Worm (Caenorhabditis elegans) whole organism, L4 larva: ENCODE results near the gene T14G8.2.

Experiments
- F10B5.3 ChIP-seq: sonication (generic microtip); optimal IDR thresholded peaks from 2 replicates; lab custom pipeline; 2016; ENCODE audit warnings: mild to moderate bottlenecking, missing genetic modification characterization, missing compliant biosample characterization
- F26F4.8 ChIP-seq: fragments of 200-800 bp; sonication (Bioruptor generic); conservative IDR thresholded peaks from 2 replicates; pipeline ENCODE4 v1.3.6; 2022; ENCODE audit warnings: missing genetic modification characterization, missing compliant biosample characterization
- F44E2.7 ChIP-seq: fragments of 200-800 bp; sonication (Bioruptor generic); IDR thresholded peaks from 2 replicates; pipeline ENCODE4 v2.1.2; 2022; ENCODE audit warnings: missing genetic modification characterization, missing compliant biosample characterization
- T26A8.4 ChIP-seq: fragments of 200-800 bp; sonication (Bioruptor generic); IDR thresholded peaks from 2 replicates; pipeline ENCODE4 v1.3.6; 2022; ENCODE audit warnings: missing genetic modification characterization, missing compliant biosample characterization
- ZK337.2 ChIP-seq: fragments of 200-800 bp; sonication (Bioruptor generic); IDR thresholded peaks from 2 replicates; pipeline ENCODE4 v1.3.6; 2022; ENCODE audit warnings: missing genetic modification reagents, missing genetic modification characterization, missing compliant biosample characterization
- aha-1 ChIP-seq: fragments of 150-350 bp; peaks from one replicate; lab custom pipeline; 2014; ENCODE audit warnings: missing biosample characterization, missing genetic modification characterization
- aly-2 ChIP-seq: sonication (generic microtip); optimal IDR thresholded peaks from 2 replicates; lab custom pipeline; 2018; ENCODE audit warnings: missing biosample characterization, missing genetic modification characterization
- ama-1 ChIP-seq: fragments of 150-350 bp; optimal IDR thresholded peaks from 2 replicates; lab custom pipeline; 2014; ENCODE audit warnings: inconsistent platforms, mixed read lengths
- ceh-44 ChIP-seq: fragments of 200-800 bp; sonication (Bioruptor generic); IDR thresholded peaks from 2 replicates; pipeline ENCODE4 v1.3.6; 2022; ENCODE audit warnings: missing genetic modification reagents, missing genetic modification characterization, missing compliant biosample characterization
- ceh-62 ChIP-seq: sonication (generic microtip); optimal IDR thresholded peaks from 2 replicates; lab custom pipeline; 2017; ENCODE audit warnings: missing biosample characterization, missing genetic modification characterization
- ceh-82 ChIP-seq: sonication (generic microtip); optimal IDR thresholded peaks from 2 replicates; lab custom pipeline; 2017; ENCODE audit warnings: missing biosample characterization, missing genetic modification characterization
- ces-1 ChIP-seq: fragments of 150-350 bp; sonication (generic microtip); optimal IDR thresholded peaks from 4 replicates; lab custom pipeline; 2014; ENCODE audit warnings: missing biosample characterization, missing genetic modification reagents, missing genetic modification characterization
- daf-19 ChIP-seq: fragments of 200-800 bp; sonication (Bioruptor generic); conservative IDR thresholded peaks from 2 replicates; pipeline ENCODE4 v1.3.6; 2022; ENCODE audit warnings: missing genetic modification characterization, missing compliant biosample characterization
- dmd-6 ChIP-seq: fragments of 200-800 bp; sonication (Bioruptor generic); IDR thresholded peaks from 2 replicates; pipeline ENCODE4 v1.3.6; 2022; ENCODE audit warnings: missing genetic modification reagents, missing genetic modification characterization, missing compliant biosample characterization
- dpl-1 ChIP-seq: fragments of 150-350 bp; optimal IDR thresholded peaks from 2 replicates; lab custom pipeline; 2014; ENCODE audit warnings: missing biosample characterization, missing genetic modification reagents, missing genetic modification characterization
- duxl-1 ChIP-seq: sonication (generic microtip); optimal IDR thresholded peaks from 2 replicates; lab custom pipeline; 2016; ENCODE audit warnings: mild to moderate bottlenecking, missing genetic modification characterization, moderate library complexity, missing compliant biosample characterization; ENCODE audit not compliant: poor library complexity
- dve-1 ChIP-seq: sonication (generic microtip); optimal IDR thresholded peaks from 2 replicates; lab custom pipeline; 2017; ENCODE audit warnings: antibody characterized with exemption, mild to moderate bottlenecking, missing genetic modification characterization, missing compliant biosample characterization; ENCODE audit not compliant: insufficient read depth
- gei-8 ChIP-seq: fragments of 200-800 bp; sonication (Bioruptor generic); optimal IDR thresholded peaks from 2 replicates; lab custom pipeline; 2018; ENCODE audit warnings: mild to moderate bottlenecking, missing genetic modification characterization, missing compliant biosample characterization
- hif-1 ChIP-seq, 2 experiments: sonication (generic microtip); optimal IDR thresholded peaks; 2 replicates each; lab custom pipeline; 2016 to 2017; ENCODE audit warnings: missing compliant biosample characterization in 2 of 2, missing genetic modification characterization in 2 of 2, missing genetic modification reagents in 2 of 2, missing genotype in 2 of 2, mild to moderate bottlenecking in 1 of 2
- hlh-11 ChIP-seq: fragments of 200-800 bp; sonication (Bioruptor generic); optimal IDR thresholded peaks from 2 replicates; lab custom pipeline; 2018; ENCODE audit warnings: mild to moderate bottlenecking, missing genetic modification characterization, missing compliant biosample characterization
- hlh-30 ChIP-seq: sonication (generic microtip); optimal IDR thresholded peaks from 2 replicates; lab custom pipeline; 2017; ENCODE audit warnings: antibody characterized with exemption, mild to moderate bottlenecking, missing genetic modification characterization, missing compliant biosample characterization; ENCODE audit not compliant: insufficient read depth
- hmg-1.1 ChIP-seq: fragments of 200-800 bp; sonication (Bioruptor generic); IDR thresholded peaks from 2 replicates; pipeline ENCODE4 v1.3.6; 2022; ENCODE audit warnings: missing genetic modification reagents, missing genetic modification characterization, missing compliant biosample characterization
- lin-15B ChIP-seq: fragments of 150-350 bp; sonication (generic microtip); optimal IDR thresholded peaks from 3 replicates; lab custom pipeline; 2014; ENCODE audit warnings: missing biosample characterization, missing genetic modification characterization
- lin-29 ChIP-seq: fragments of 200-800 bp; sonication (Bioruptor generic); IDR thresholded peaks from 2 replicates; pipeline ENCODE4 v1.3.6; 2022; ENCODE audit warnings: missing genetic modification reagents, missing genetic modification characterization, missing compliant biosample characterization
- mdl-1 ChIP-seq, 2 experiments: fragments of 150-350 bp in 1 of 2; sonication (generic microtip) in 1 of 2; optimal IDR thresholded peaks; 2 replicates each; lab custom pipeline; 2014 to 2017; ENCODE audit warnings: missing biosample characterization in 2 of 2, missing genetic modification characterization in 2 of 2
- mdt-29 ChIP-seq: fragments of 200-800 bp; sonication (Bioruptor generic); IDR thresholded peaks from 2 replicates; pipeline ENCODE4 v1.3.6; 2022; ENCODE audit warnings: missing genetic modification reagents, missing genetic modification characterization, missing compliant biosample characterization
- mep-1 ChIP-seq: fragments of 150-350 bp; sonication (generic microtip); optimal IDR thresholded peaks from 3 replicates; lab custom pipeline; 2014; ENCODE audit warnings: missing biosample characterization, missing genetic modification characterization
- mxl-3 ChIP-seq: fragments of 200-800 bp; sonication (Bioruptor generic); optimal IDR thresholded peaks from 2 replicates; lab custom pipeline; 2018; ENCODE audit warnings: mild to moderate bottlenecking, missing genetic modification characterization, missing compliant biosample characterization
- nhr-10 ChIP-seq: fragments of 150-350 bp; optimal IDR thresholded peaks from 2 replicates; lab custom pipeline; 2014; ENCODE audit warnings: missing biosample characterization, missing genetic modification characterization
- nhr-11 ChIP-seq: fragments of 150-350 bp; optimal IDR thresholded peaks from 2 replicates; lab custom pipeline; 2014; ENCODE audit warnings: missing biosample characterization, missing genetic modification characterization
- nhr-237 ChIP-seq: sonication (generic microtip); optimal IDR thresholded peaks from 2 replicates; lab custom pipeline; 2017; ENCODE audit warnings: missing biosample characterization, missing genetic modification characterization
- nhr-28 ChIP-seq: fragments of 150-350 bp; optimal IDR thresholded peaks from 2 replicates; lab custom pipeline; 2014; ENCODE audit warnings: missing biosample characterization, missing genetic modification characterization
- nhr-41 ChIP-seq: fragments of 200-800 bp; sonication (Bioruptor generic); IDR thresholded peaks from 2 replicates; pipeline ENCODE4 v1.3.6; 2022; ENCODE audit warnings: missing genetic modification reagents, missing genetic modification characterization, missing compliant biosample characterization
- nhr-48 ChIP-seq: sonication (generic microtip); optimal IDR thresholded peaks from 2 replicates; lab custom pipeline; 2016; ENCODE audit warnings: mild to moderate bottlenecking, missing genetic modification characterization, missing compliant biosample characterization
- pqm-1 ChIP-seq: sonication (generic microtip); optimal IDR thresholded peaks from 2 replicates; lab custom pipeline; 2017; ENCODE audit warnings: missing biosample characterization, missing genetic modification characterization
- saeg-2 ChIP-seq: fragments of 200-800 bp; sonication (Bioruptor generic); IDR thresholded peaks from 2 replicates; pipeline ENCODE4 v1.3.6; 2022; ENCODE audit warnings: missing genetic modification reagents, missing genetic modification characterization, missing compliant biosample characterization
- set-16 ChIP-seq: fragments of 200-800 bp; sonication (Bioruptor generic); IDR thresholded peaks from 2 replicates; pipeline ENCODE4 v1.3.6; 2022; ENCODE audit warnings: missing genetic modification reagents, missing genetic modification characterization, missing compliant biosample characterization
- skn-1 ChIP-seq: fragments of 150-350 bp; optimal IDR thresholded peaks from 2 replicates; lab custom pipeline; 2014; ENCODE audit warnings: missing biosample characterization, missing genetic modification characterization
- snpc-1.2 ChIP-seq: fragments of 200-800 bp; sonication (Bioruptor generic); IDR thresholded peaks from 2 replicates; pipeline ENCODE4 v1.3.6; 2022; ENCODE audit warnings: missing genetic modification reagents, missing genetic modification characterization, missing compliant biosample characterization
- tra-1 ChIP-seq: fragments of 200-800 bp; sonication (Bioruptor generic); IDR thresholded peaks from 2 replicates; pipeline ENCODE4 v1.3.6; 2022; ENCODE audit warnings: missing genetic modification reagents, missing genetic modification characterization, missing compliant biosample characterization
- unc-130 ChIP-seq: sonication (generic microtip); optimal IDR thresholded peaks from 2 replicates; lab custom pipeline; 2016; ENCODE audit warnings: missing genetic modification reagents, missing genetic modification characterization, missing compliant biosample characterization
- vab-7 ChIP-seq: fragments of 200-800 bp; sonication (Bioruptor generic); IDR thresholded peaks from 2 replicates; pipeline ENCODE4 v1.3.6; 2022; ENCODE audit warnings: missing genetic modification reagents, missing genetic modification characterization, missing compliant biosample characterization
- zag-1 ChIP-seq: fragments of 150-350 bp; optimal IDR thresholded peaks from 2 replicates; lab custom pipeline; 2014; ENCODE audit warnings: missing biosample characterization, missing genetic modification characterization
- zfp-2 ChIP-seq: sonication (generic microtip); optimal IDR thresholded peaks from 2 replicates; lab custom pipeline; 2016; ENCODE audit warnings: mild to moderate bottlenecking, missing genetic modification characterization, missing compliant biosample characterization
- ztf-11 ChIP-seq: fragments of 150-350 bp; optimal IDR thresholded peaks from 2 replicates; lab custom pipeline; 2014; ENCODE audit warnings: missing biosample characterization, missing genetic modification characterization
- ztf-7 ChIP-seq: fragments of 150-350 bp; optimal IDR thresholded peaks from 2 replicates; lab custom pipeline; 2014; ENCODE audit warnings: missing biosample characterization, missing genetic modification characterization

Gene T14G8.2

DNA sequence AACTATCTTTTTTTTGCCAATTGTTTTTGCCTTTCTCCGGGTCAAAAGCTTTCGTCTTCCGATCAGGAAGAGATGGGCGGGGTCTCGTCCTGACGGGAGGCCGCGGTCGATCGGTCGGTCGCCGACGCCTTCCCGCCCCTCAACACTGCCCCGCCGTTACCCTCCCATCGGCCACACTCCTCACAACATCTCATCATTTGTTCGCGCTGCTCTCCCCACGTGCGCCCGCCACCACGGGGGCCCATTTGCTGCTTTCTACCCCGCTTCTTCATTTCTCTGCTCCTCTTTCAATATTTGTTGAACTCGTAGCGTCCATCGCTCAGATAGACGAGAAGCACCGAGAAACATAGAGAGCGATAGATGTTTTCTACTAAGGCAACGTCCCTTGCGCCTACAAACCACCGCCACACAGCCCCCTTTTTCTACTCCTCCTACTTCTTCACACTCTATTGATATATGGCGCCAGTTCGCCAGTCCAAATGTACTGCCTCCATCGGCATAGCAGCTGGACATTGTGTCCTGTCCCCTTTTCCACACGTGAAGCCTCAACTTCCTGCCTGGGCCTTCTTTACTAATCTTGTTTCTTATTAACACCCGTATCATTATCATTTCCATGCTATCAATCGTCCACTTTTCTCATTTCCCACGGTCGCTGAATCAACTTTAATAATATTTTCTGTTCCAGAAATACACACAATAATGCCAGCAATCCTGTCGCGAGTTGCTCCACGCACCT, 19.2 kb downstream of the T14G8.2 start, which contains the start of gene bcat-1 (continued):
- TF ChIP-seq mdt-29 (GFP tag; lab: Robert Waterston, UW) = no peak
- peak; percentile 88 to 97 for TF ChIP-seq mdl-1 (tag; optimal IDR thresholded peaks at IDR 0.05; lab: Kevin White, UChicago)
- TF ChIP-seq vab-7 (GFP tag; lab: Robert Waterston, UW) = peak; percentile 51; the same call in 1 of the 2 replicates
- TF ChIP-seq unc-130 = no peak
- no peak for TF ChIP-seq zag-1 (tag; lab: Kevin White, UChicago)
- peak; percentile 78 for TF ChIP-seq mep-1 (tag; lab: Kevin White, UChicago)
- TF ChIP-seq F10B5.3 = no peak
- TF ChIP-seq T26A8.4 (GFP tag; lab: Robert Waterston, UW) = no peak
- TF ChIP-seq nhr-237 (tag; lab: Kevin White, UChicago) = no peak
- TF ChIP-seq ZK337.2 (GFP tag; lab: Robert Waterston, UW) = no peak
- TF ChIP-seq nhr-11 (tag; lab: Kevin White, UChicago) = peak; percentile 66
- TF ChIP-seq zfp-2 = no peak
- no peak for TF ChIP-seq snpc-1.2 (GFP tag; lab: Robert Waterston, UW)
- no peak for TF ChIP-seq lin-15B (tag; lab: Kevin White, UChicago)
- TF ChIP-seq aha-1 (tag; lab: Kevin White, UChicago) = peak; percentile 98
- TF ChIP-seq nhr-48 (tag; lab: Kevin White, UChicago) = peak; percentile 28
- TF ChIP-seq hif-1 (tag; optimal IDR thresholded peaks at IDR 0.05; lab: Kevin White, UChicago) = peak in 1 of 2 experiments; percentile 72
- TF ChIP-seq duxl-1 (tag; lab: Kevin White, UChicago) = no peak
- no peak for TF ChIP-seq saeg-2
- TF ChIP-seq nhr-10 (tag; lab: Kevin White, UChicago) = peak; percentile 32
- no peak for TF ChIP-seq nhr-41 (GFP tag; lab: Robert Waterston, UW)
- TF ChIP-seq ztf-7 (tag; lab: Kevin White, UChicago) = no peak
- no peak for TF ChIP-seq aly-2 (tag; lab: Kevin White, UChicago)
- no peak for TF ChIP-seq dpl-1 (GFP tag; lab: Kevin White, UChicago)
- TF ChIP-seq ceh-62 (tag; lab: Kevin White, UChicago) = no peak
- TF ChIP-seq ceh-44 (GFP tag; lab: Robert Waterston, UW) = no peak
- no peak for TF ChIP-seq F44E2.7 (GFP tag; lab: Robert Waterston, UW)
- TF ChIP-seq set-16 (GFP tag; lab: Robert Waterston, UW) = peak; percentile 99
- TF ChIP-seq ama-1 (lab: Kevin White, UChicago) = no peak
- TF ChIP-seq lin-29 (GFP tag; lab: Robert Waterston, UW) = no peak
- no peak for TF ChIP-seq ces-1 (GFP tag; lab: Kevin White, UChicago)
- TF ChIP-seq ztf-11 = no peak
- no peak for TF ChIP-seq F26F4.8 (GFP tag; lab: Robert Waterston, UW)
- TF ChIP-seq ceh-82 = no peak
- TF ChIP-seq daf-19 (GFP tag; lab: Robert Waterston, UW) = no peak
- peak; percentile 68; the same call in 1 of the 2 replicates for TF ChIP-seq hmg-1.1 (GFP tag; lab: Robert Waterston, UW)
- TF ChIP-seq, all 104 proteins: peak for 31

DNA sequence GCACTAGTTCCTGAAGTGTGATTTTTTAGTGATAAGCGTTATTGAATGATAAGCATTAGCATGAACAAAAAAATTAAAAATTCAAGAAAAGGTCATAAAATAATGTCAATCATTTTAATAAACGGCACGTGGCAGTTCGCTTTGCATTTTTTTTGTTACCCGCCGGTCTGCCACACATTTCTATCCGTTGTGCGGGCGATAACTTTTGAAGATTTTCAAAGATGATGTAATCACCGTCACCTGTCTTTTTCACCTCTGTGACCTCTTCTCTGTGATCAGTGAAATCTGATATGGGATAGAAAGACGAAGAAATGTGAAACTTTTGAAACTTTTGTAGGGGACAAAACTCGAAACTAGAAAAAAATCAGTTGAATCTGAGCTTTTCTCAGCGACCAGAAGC, 20.1 kb downstream of the T14G8.2 start:
- TF ChIP-seq pqm-1 (tag; lab: Kevin White, UChicago) (peak; percentile 48), hlh-30 (tag; lab: Kevin White, UChicago) (peak; percentile 67), hlh-11 (peak; percentile 69), mdl-1 (tag; optimal IDR thresholded peaks at IDR 0.05; lab: Kevin White, UChicago) (peak; percentile 59 to 73), gei-8 (GFP tag; lab: Kevin White, UChicago) (no peak), dve-1 (peak; percentile 33), tra-1 (GFP tag; lab: Robert Waterston, UW) (peak; percentile 50; the same call in 1 of the 2 replicates), nhr-28 (tag; lab: Kevin White, UChicago) (peak; percentile 9), ztf-11 (no peak), skn-1 (no peak), dmd-6 (peak; percentile 61), nhr-11 (tag; lab: Kevin White, UChicago) (peak; percentile 46), ztf-7 (tag; lab: Kevin White, UChicago) (peak; percentile 45), ceh-82 (no peak), mxl-3 (GFP tag; lab: Kevin White, UChicago) (peak; percentile 64)
